Worm (Caenorhabditis elegans) whole organism, L3 larva: Measurements from ENCODE around the gene R05F9.11.
A peak's percentile ranks its signal among the peaks of the same experiment; 100 is the strongest.

Experiments
- R02D3.7 ChIP-seq: fragments of 150-350 bp; optimal IDR thresholded peaks from 2 replicates; lab custom pipeline; 2014; ENCODE audit warnings: missing biosample characterization, missing genetic modification characterization
- ZK546.5 ChIP-seq: sonication (generic microtip); optimal IDR thresholded peaks from 2 replicates; lab custom pipeline; 2017; ENCODE audit warnings: missing biosample characterization, missing genetic modification characterization
- aly-2 ChIP-seq: fragments of 150-350 bp; optimal IDR thresholded peaks from 2 replicates; lab custom pipeline; 2014; ENCODE audit warnings: missing biosample characterization, missing genetic modification characterization
- ama-1 ChIP-seq: fragments of 150-350 bp; optimal IDR thresholded peaks from 2 replicates; lab custom pipeline; 2018
- ceh-28 ChIP-seq: fragments of 150-350 bp; optimal IDR thresholded peaks from 2 replicates; lab custom pipeline; 2014; ENCODE audit warnings: missing biosample characterization, missing genetic modification reagents, missing genetic modification characterization
- ceh-82 ChIP-seq: fragments of 150-350 bp; optimal IDR thresholded peaks from 2 replicates; lab custom pipeline; 2014; ENCODE audit warnings: missing biosample characterization, missing genetic modification characterization
- ceh-9 ChIP-seq: sonication (generic microtip); optimal IDR thresholded peaks from 2 replicates; lab custom pipeline; 2018; ENCODE audit warnings: missing biosample characterization, missing genetic modification characterization
- daf-12 ChIP-seq: fragments of 150-350 bp; optimal IDR thresholded peaks from 2 replicates; lab custom pipeline; 2014; ENCODE audit warnings: missing biosample characterization, missing genetic modification reagents, missing genetic modification characterization
- egl-27 ChIP-seq: sonication (generic microtip); optimal IDR thresholded peaks from 4 replicates; lab custom pipeline; 2017; ENCODE audit warnings: missing biosample characterization, missing genetic modification reagents, missing genetic modification characterization
- egl-5 ChIP-seq: fragments of 150-350 bp; optimal IDR thresholded peaks from 2 replicates; lab custom pipeline; 2017; ENCODE audit warnings: missing biosample characterization, missing genetic modification reagents, missing genetic modification characterization, inconsistent platforms
- elt-1 ChIP-seq: fragments of 150-350 bp; optimal IDR thresholded peaks from 2 replicates; lab custom pipeline; 2014; ENCODE audit warnings: missing biosample characterization, missing genetic modification characterization
- elt-2 ChIP-seq: sonication (generic microtip); optimal IDR thresholded peaks from 2 replicates; lab custom pipeline; 2016; ENCODE audit warnings: missing genetic modification reagents, mild to moderate bottlenecking, missing genetic modification characterization, missing compliant biosample characterization
- elt-3 ChIP-seq, 3 experiments: fragments of 150-350 bp in 1 of 3; sonication (generic microtip) in 2 of 3; optimal IDR thresholded peaks; 2 replicates in 2 of 3; 4 replicates in 1 of 3; lab custom pipeline; 2014 to 2017; ENCODE audit warnings: missing biosample characterization in 3 of 3, missing genetic modification characterization in 3 of 3
- eor-1 ChIP-seq, 2 experiments: fragments of 150-350 bp; optimal IDR thresholded peaks; 2 replicates each; lab custom pipeline; 2014 to 2018; ENCODE audit warnings: missing biosample characterization in 2 of 2, missing genetic modification characterization in 2 of 2
- fkh-10 ChIP-seq: sonication (generic microtip); optimal IDR thresholded peaks from 2 replicates; lab custom pipeline; 2017; ENCODE audit warnings: missing biosample characterization, missing genetic modification reagents, missing genetic modification characterization
- fkh-2 ChIP-seq: fragments of 150-350 bp; optimal IDR thresholded peaks from 2 replicates; lab custom pipeline; 2014; ENCODE audit warnings: missing biosample characterization, missing genetic modification reagents, missing genetic modification characterization
- fos-1 ChIP-seq: fragments of 150-350 bp; optimal IDR thresholded peaks from 2 replicates; lab custom pipeline; 2014; ENCODE audit warnings: missing biosample characterization, missing genetic modification characterization
- hmg-11 ChIP-seq: sonication (generic microtip); optimal IDR thresholded peaks from 2 replicates; lab custom pipeline; 2016; ENCODE audit warnings: missing genetic modification characterization, missing compliant biosample characterization
- jun-1 ChIP-seq: fragments of 150-350 bp; optimal IDR thresholded peaks from 2 replicates; lab custom pipeline; 2014; ENCODE audit warnings: missing biosample characterization, missing genetic modification reagents, missing genetic modification characterization
- lin-15B ChIP-seq: fragments of 150-350 bp; optimal IDR thresholded peaks from 2 replicates; lab custom pipeline; 2014; ENCODE audit warnings: missing biosample characterization, missing genetic modification characterization
- lin-39 ChIP-seq: fragments of 150-350 bp; optimal IDR thresholded peaks from 2 replicates; lab custom pipeline; 2018; ENCODE audit warnings: missing biosample characterization, missing genetic modification reagents, missing genetic modification characterization
- mdl-1 ChIP-seq: fragments of 150-350 bp; optimal IDR thresholded peaks from 2 replicates; lab custom pipeline; 2014; ENCODE audit warnings: missing biosample characterization, missing genetic modification characterization
- mml-1 ChIP-seq: fragments of 150-350 bp; sonication (generic microtip); optimal IDR thresholded peaks from 3 replicates; lab custom pipeline; 2014; ENCODE audit warnings: missing biosample characterization, missing genetic modification characterization
- nfya-1 ChIP-seq: sonication (generic microtip); optimal IDR thresholded peaks from 2 replicates; lab custom pipeline; 2017; ENCODE audit warnings: missing genetic modification characterization, mild to moderate bottlenecking, missing compliant biosample characterization, antibody characterized with exemption, moderate library complexity; ENCODE audit not compliant: insufficient read depth
- nhr-11 ChIP-seq: fragments of 150-350 bp; optimal IDR thresholded peaks from 2 replicates; lab custom pipeline; 2014; ENCODE audit warnings: missing biosample characterization, missing genetic modification characterization
- nhr-12 ChIP-seq: fragments of 150-350 bp; optimal IDR thresholded peaks from 2 replicates; lab custom pipeline; 2014; ENCODE audit warnings: missing biosample characterization, missing genetic modification characterization
- nhr-23 ChIP-seq: fragments of 150-350 bp; optimal IDR thresholded peaks from 2 replicates; lab custom pipeline; 2014; ENCODE audit warnings: missing biosample characterization, missing genetic modification reagents, missing genetic modification characterization
- nhr-237 ChIP-seq: fragments of 150-350 bp; optimal IDR thresholded peaks from 2 replicates; lab custom pipeline; 2014; ENCODE audit warnings: missing biosample characterization, missing genetic modification characterization
- nhr-25 ChIP-seq: sonication (generic microtip); optimal IDR thresholded peaks from 2 replicates; lab custom pipeline; 2017; ENCODE audit warnings: missing biosample characterization, missing genetic modification characterization
- nhr-28 ChIP-seq: fragments of 150-350 bp; optimal IDR thresholded peaks from 2 replicates; lab custom pipeline; 2014; ENCODE audit warnings: missing biosample characterization, missing genetic modification characterization
- nhr-43 ChIP-seq: sonication (generic microtip); optimal IDR thresholded peaks from 2 replicates; lab custom pipeline; 2016; ENCODE audit warnings: mild to moderate bottlenecking, missing genetic modification characterization, missing compliant biosample characterization; ENCODE audit not compliant: poor library complexity, severe bottlenecking
- nhr-67 ChIP-seq: fragments of 150-350 bp; optimal IDR thresholded peaks from 2 replicates; lab custom pipeline; 2014; ENCODE audit warnings: missing biosample characterization, missing genetic modification characterization
- nhr-76 ChIP-seq: fragments of 150-350 bp; sonication (generic microtip); optimal IDR thresholded peaks from 5 replicates; lab custom pipeline; 2014; ENCODE audit warnings: missing biosample characterization, missing genetic modification characterization
- nhr-77 ChIP-seq: fragments of 150-350 bp; optimal IDR thresholded peaks from 2 replicates; lab custom pipeline; 2014; ENCODE audit warnings: missing biosample characterization, missing genetic modification characterization
- pha-4 ChIP-seq: fragments of 150-350 bp; optimal IDR thresholded peaks from 2 replicates; lab custom pipeline; 2014; ENCODE audit warnings: missing biosample characterization, missing genetic modification reagents, missing genetic modification characterization
- pqm-1 ChIP-seq: fragments of 150-350 bp; optimal IDR thresholded peaks from 2 replicates; lab custom pipeline; 2017; ENCODE audit warnings: missing biosample characterization, missing genetic modification characterization, inconsistent platforms
- sea-2 ChIP-seq: fragments of 150-350 bp; sonication (generic microtip); optimal IDR thresholded peaks from 4 replicates; lab custom pipeline; 2014; ENCODE audit warnings: missing biosample characterization, missing genetic modification reagents, missing genetic modification characterization
- skn-1 ChIP-seq: fragments of 150-350 bp; optimal IDR thresholded peaks from 2 replicates; lab custom pipeline; 2014; ENCODE audit warnings: missing biosample characterization, missing genetic modification characterization
- snpc-4 ChIP-seq: fragments of 150-350 bp; optimal IDR thresholded peaks from 2 replicates; lab custom pipeline; 2014; ENCODE audit warnings: missing biosample characterization, missing genetic modification characterization
- tbx-2 ChIP-seq: sonication (generic microtip); optimal IDR thresholded peaks from 2 replicates; lab custom pipeline; 2016; ENCODE audit warnings: mild to moderate bottlenecking, missing genetic modification characterization, missing compliant biosample characterization
- ztf-11 ChIP-seq: fragments of 150-350 bp; optimal IDR thresholded peaks from 2 replicates; lab custom pipeline; 2014; ENCODE audit warnings: missing biosample characterization, missing genetic modification characterization
- ztf-4 ChIP-seq: fragments of 150-350 bp; optimal IDR thresholded peaks from 2 replicates; lab custom pipeline; 2014; ENCODE audit warnings: missing biosample characterization, missing genetic modification characterization

Gene R05F9.11

DNA sequence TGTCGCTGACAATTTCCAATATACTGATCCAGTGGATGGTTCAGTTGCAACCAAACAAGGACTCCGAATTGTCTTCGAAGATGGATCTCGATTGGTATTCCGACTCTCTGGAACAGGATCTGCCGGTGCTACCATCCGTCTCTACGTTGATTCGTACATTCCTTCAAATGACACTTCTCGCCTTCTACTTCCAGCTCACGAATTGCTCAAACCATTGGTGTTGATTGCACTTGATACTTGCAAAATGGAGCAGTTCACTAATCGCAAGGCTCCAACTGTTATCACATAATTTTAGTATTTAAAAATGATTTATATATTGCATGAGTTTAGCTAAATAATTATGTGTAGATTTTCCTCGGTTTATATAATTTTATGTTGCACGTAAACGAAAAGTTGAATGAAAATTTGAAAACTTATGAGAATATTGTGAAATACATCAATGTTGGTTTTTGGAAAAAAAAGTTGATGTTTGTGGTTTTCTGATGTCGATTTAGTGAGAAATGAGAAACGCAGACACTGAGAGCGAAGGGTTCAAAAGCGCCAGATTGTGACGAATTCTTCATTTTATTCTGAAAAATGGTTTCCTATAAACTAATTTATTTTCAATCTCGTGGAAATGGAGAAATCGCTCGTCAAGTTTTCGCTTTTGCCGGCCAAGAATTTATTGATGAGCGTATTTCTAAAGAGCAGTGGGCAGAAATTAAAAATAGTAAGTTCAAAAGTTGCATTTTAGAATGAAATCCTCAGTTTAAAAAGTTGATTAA lies 22.8 kb downstream of the R05F9.11 start, which contains the start of gene gst-9:
TSS of gene gst-9 (plus strand) at position 574 of the 764 bp plus-strand sequence.
- no peak for TF ChIP-seq jun-1 (tag; lab: Kevin White, UChicago)
- no peak for TF ChIP-seq R02D3.7
- TF ChIP-seq elt-1 (tag; lab: Kevin White, UChicago): no peak
- TF ChIP-seq fkh-10 (GFP tag; lab: Kevin White, UChicago): no peak
- TF ChIP-seq nhr-67: no peak
- TF ChIP-seq ZK546.5 (tag; lab: Kevin White, UChicago): no peak
- TF ChIP-seq nhr-28 (tag; lab: Kevin White, UChicago): no peak
- TF ChIP-seq snpc-4 (tag; lab: Kevin White, UChicago): no peak
- TF ChIP-seq ztf-4 (tag; lab: Kevin White, UChicago): no peak
- TF ChIP-seq fos-1 (tag; lab: Kevin White, UChicago): no peak
- no peak for TF ChIP-seq lin-15B (tag; lab: Kevin White, UChicago)
- TF ChIP-seq elt-3 (tag; optimal IDR thresholded peaks at IDR 0.05; lab: Kevin White, UChicago): no peak
- no peak for TF ChIP-seq egl-5
- no peak for TF ChIP-seq nhr-76 (tag; lab: Kevin White, UChicago)
- no peak for TF ChIP-seq eor-1 (tag; optimal IDR thresholded peaks at IDR 0.05; lab: Kevin White, UChicago)
- no peak for TF ChIP-seq aly-2 (tag; lab: Kevin White, UChicago)
- no peak for TF ChIP-seq pqm-1 (tag; lab: Kevin White, UChicago)
- no peak for TF ChIP-seq nhr-237 (tag; lab: Kevin White, UChicago)
- TF ChIP-seq ztf-11 (tag; lab: Kevin White, UChicago): no peak
- no peak for TF ChIP-seq lin-39 (tag; lab: Kevin White, UChicago)
- no peak for TF ChIP-seq nhr-12
- TF ChIP-seq fkh-2 (tag; lab: Kevin White, UChicago): no peak
- TF ChIP-seq ceh-82 (tag; lab: Kevin White, UChicago): no peak
- no peak for TF ChIP-seq skn-1
- no peak for TF ChIP-seq mml-1 (tag; lab: Kevin White, UChicago)
- no peak for TF ChIP-seq nhr-23 (tag; lab: Kevin White, UChicago)
- TF ChIP-seq nhr-11: no peak
- TF ChIP-seq sea-2: no peak
- TF ChIP-seq pha-4: peak; percentile 39
- TF ChIP-seq mdl-1 (tag; lab: Kevin White, UChicago): no peak
- TF ChIP-seq tbx-2 (tag; lab: Kevin White, UChicago): peak; percentile 25
- no peak for TF ChIP-seq egl-27 (tag; lab: Kevin White, UChicago)
- no peak for TF ChIP-seq ceh-9 (tag; lab: Kevin White, UChicago)
- TF ChIP-seq elt-2: peak; percentile 67
- no peak for TF ChIP-seq ceh-28 (tag; lab: Kevin White, UChicago)
- TF ChIP-seq nhr-77 (tag; lab: Kevin White, UChicago): no peak
- no peak for TF ChIP-seq hmg-11 (tag; lab: Kevin White, UChicago)
- peak; percentile 79 for TF ChIP-seq nhr-43 (tag; lab: Kevin White, UChicago)
- peak; percentile 89 for TF ChIP-seq ama-1
- TF ChIP-seq nhr-25 (tag; lab: Kevin White, UChicago): peak; percentile 50
- TF ChIP-seq daf-12: no peak
- TF ChIP-seq nfya-1 (tag; lab: Kevin White, UChicago): peak; percentile 34
